Worm (Caenorhabditis elegans) whole organism, L3 larva: Measurements from ENCODE around the gene sbt-1.

Experiments used
- R02D3.7 ChIP-seq: fragments of 150-350 bp; optimal IDR thresholded peaks from 2 replicates; lab custom pipeline; 2014; ENCODE audit warnings: missing biosample characterization, missing genetic modification characterization
- aly-2 ChIP-seq: fragments of 150-350 bp; optimal IDR thresholded peaks from 2 replicates; lab custom pipeline; 2014; ENCODE audit warnings: missing biosample characterization, missing genetic modification characterization
- ama-1 ChIP-seq: fragments of 150-350 bp; optimal IDR thresholded peaks from 2 replicates; lab custom pipeline; 2018
- ceh-28 ChIP-seq: fragments of 150-350 bp; optimal IDR thresholded peaks from 2 replicates; lab custom pipeline; 2014; ENCODE audit warnings: missing biosample characterization, missing genetic modification reagents, missing genetic modification characterization
- ceh-82 ChIP-seq: fragments of 150-350 bp; optimal IDR thresholded peaks from 2 replicates; lab custom pipeline; 2014; ENCODE audit warnings: missing biosample characterization, missing genetic modification characterization
- ceh-9 ChIP-seq: sonication (generic microtip); optimal IDR thresholded peaks from 2 replicates; lab custom pipeline; 2018; ENCODE audit warnings: missing biosample characterization, missing genetic modification characterization
- daf-12 ChIP-seq: fragments of 150-350 bp; optimal IDR thresholded peaks from 2 replicates; lab custom pipeline; 2014; ENCODE audit warnings: missing biosample characterization, missing genetic modification reagents, missing genetic modification characterization
- egl-27 ChIP-seq: sonication (generic microtip); optimal IDR thresholded peaks from 4 replicates; lab custom pipeline; 2017; ENCODE audit warnings: missing biosample characterization, missing genetic modification reagents, missing genetic modification characterization
- elt-1 ChIP-seq: fragments of 150-350 bp; optimal IDR thresholded peaks from 2 replicates; lab custom pipeline; 2014; ENCODE audit warnings: missing biosample characterization, missing genetic modification characterization
- elt-2 ChIP-seq: sonication (generic microtip); optimal IDR thresholded peaks from 2 replicates; lab custom pipeline; 2016; ENCODE audit warnings: missing genetic modification reagents, mild to moderate bottlenecking, missing genetic modification characterization, missing compliant biosample characterization
- eor-1 ChIP-seq, 2 experiments: fragments of 150-350 bp; optimal IDR thresholded peaks; 2 replicates each; lab custom pipeline; 2014 to 2018; ENCODE audit warnings: missing biosample characterization in 2 of 2, missing genetic modification characterization in 2 of 2
- fkh-10 ChIP-seq: sonication (generic microtip); optimal IDR thresholded peaks from 2 replicates; lab custom pipeline; 2017; ENCODE audit warnings: missing biosample characterization, missing genetic modification reagents, missing genetic modification characterization
- fos-1 ChIP-seq: fragments of 150-350 bp; optimal IDR thresholded peaks from 2 replicates; lab custom pipeline; 2014; ENCODE audit warnings: missing biosample characterization, missing genetic modification characterization
- hmg-11 ChIP-seq: sonication (generic microtip); optimal IDR thresholded peaks from 2 replicates; lab custom pipeline; 2016; ENCODE audit warnings: missing genetic modification characterization, missing compliant biosample characterization
- jun-1 ChIP-seq: fragments of 150-350 bp; optimal IDR thresholded peaks from 2 replicates; lab custom pipeline; 2014; ENCODE audit warnings: missing biosample characterization, missing genetic modification reagents, missing genetic modification characterization
- lin-15B ChIP-seq: fragments of 150-350 bp; optimal IDR thresholded peaks from 2 replicates; lab custom pipeline; 2014; ENCODE audit warnings: missing biosample characterization, missing genetic modification characterization
- lin-39 ChIP-seq: fragments of 150-350 bp; optimal IDR thresholded peaks from 2 replicates; lab custom pipeline; 2018; ENCODE audit warnings: missing biosample characterization, missing genetic modification reagents, missing genetic modification characterization
- lsy-12 ChIP-seq: sonication (generic microtip); optimal IDR thresholded peaks from 2 replicates; lab custom pipeline; 2016; ENCODE audit warnings: mild to moderate bottlenecking, missing genetic modification characterization, missing compliant biosample characterization
- mdl-1 ChIP-seq: fragments of 150-350 bp; optimal IDR thresholded peaks from 2 replicates; lab custom pipeline; 2014; ENCODE audit warnings: missing biosample characterization, missing genetic modification characterization
- mml-1 ChIP-seq: fragments of 150-350 bp; sonication (generic microtip); optimal IDR thresholded peaks from 3 replicates; lab custom pipeline; 2014; ENCODE audit warnings: missing biosample characterization, missing genetic modification characterization
- nfya-1 ChIP-seq: sonication (generic microtip); optimal IDR thresholded peaks from 2 replicates; lab custom pipeline; 2017; ENCODE audit warnings: missing genetic modification characterization, mild to moderate bottlenecking, missing compliant biosample characterization, antibody characterized with exemption, moderate library complexity; ENCODE audit not compliant: insufficient read depth
- nhr-11 ChIP-seq: fragments of 150-350 bp; optimal IDR thresholded peaks from 2 replicates; lab custom pipeline; 2014; ENCODE audit warnings: missing biosample characterization, missing genetic modification characterization
- nhr-12 ChIP-seq: fragments of 150-350 bp; optimal IDR thresholded peaks from 2 replicates; lab custom pipeline; 2014; ENCODE audit warnings: missing biosample characterization, missing genetic modification characterization
- nhr-23 ChIP-seq: fragments of 150-350 bp; optimal IDR thresholded peaks from 2 replicates; lab custom pipeline; 2014; ENCODE audit warnings: missing biosample characterization, missing genetic modification reagents, missing genetic modification characterization
- nhr-237 ChIP-seq: fragments of 150-350 bp; optimal IDR thresholded peaks from 2 replicates; lab custom pipeline; 2014; ENCODE audit warnings: missing biosample characterization, missing genetic modification characterization
- nhr-28 ChIP-seq: fragments of 150-350 bp; optimal IDR thresholded peaks from 2 replicates; lab custom pipeline; 2014; ENCODE audit warnings: missing biosample characterization, missing genetic modification characterization
- nhr-43 ChIP-seq: sonication (generic microtip); optimal IDR thresholded peaks from 2 replicates; lab custom pipeline; 2016; ENCODE audit warnings: mild to moderate bottlenecking, missing genetic modification characterization, missing compliant biosample characterization; ENCODE audit not compliant: poor library complexity, severe bottlenecking
- nhr-67 ChIP-seq: fragments of 150-350 bp; optimal IDR thresholded peaks from 2 replicates; lab custom pipeline; 2014; ENCODE audit warnings: missing biosample characterization, missing genetic modification characterization
- nhr-76 ChIP-seq: fragments of 150-350 bp; sonication (generic microtip); optimal IDR thresholded peaks from 5 replicates; lab custom pipeline; 2014; ENCODE audit warnings: missing biosample characterization, missing genetic modification characterization
- nhr-77 ChIP-seq: fragments of 150-350 bp; optimal IDR thresholded peaks from 2 replicates; lab custom pipeline; 2014; ENCODE audit warnings: missing biosample characterization, missing genetic modification characterization
- pha-4 ChIP-seq: fragments of 150-350 bp; optimal IDR thresholded peaks from 2 replicates; lab custom pipeline; 2014; ENCODE audit warnings: missing biosample characterization, missing genetic modification reagents, missing genetic modification characterization
- pqm-1 ChIP-seq: fragments of 150-350 bp; optimal IDR thresholded peaks from 2 replicates; lab custom pipeline; 2017; ENCODE audit warnings: missing biosample characterization, missing genetic modification characterization, inconsistent platforms
- sea-2 ChIP-seq: fragments of 150-350 bp; sonication (generic microtip); optimal IDR thresholded peaks from 4 replicates; lab custom pipeline; 2014; ENCODE audit warnings: missing biosample characterization, missing genetic modification reagents, missing genetic modification characterization
- skn-1 ChIP-seq: fragments of 150-350 bp; optimal IDR thresholded peaks from 2 replicates; lab custom pipeline; 2014; ENCODE audit warnings: missing biosample characterization, missing genetic modification characterization
- snpc-4 ChIP-seq: fragments of 150-350 bp; optimal IDR thresholded peaks from 2 replicates; lab custom pipeline; 2014; ENCODE audit warnings: missing biosample characterization, missing genetic modification characterization
- tbx-2 ChIP-seq: sonication (generic microtip); optimal IDR thresholded peaks from 2 replicates; lab custom pipeline; 2016; ENCODE audit warnings: mild to moderate bottlenecking, missing genetic modification characterization, missing compliant biosample characterization
- unc-39 ChIP-seq: sonication (generic microtip); optimal IDR thresholded peaks from 4 replicates; lab custom pipeline; 2017; ENCODE audit warnings: missing biosample characterization, missing genetic modification characterization
- unc-62 ChIP-seq: fragments of 150-350 bp; sonication (generic microtip); optimal IDR thresholded peaks from 4 replicates; lab custom pipeline; 2014; ENCODE audit warnings: missing biosample characterization, missing genetic modification reagents, missing genetic modification characterization
- zag-1 ChIP-seq: fragments of 150-350 bp; optimal IDR thresholded peaks from 2 replicates; lab custom pipeline; 2014; ENCODE audit warnings: missing biosample characterization, missing genetic modification characterization
- ztf-11 ChIP-seq: fragments of 150-350 bp; optimal IDR thresholded peaks from 2 replicates; lab custom pipeline; 2014; ENCODE audit warnings: missing biosample characterization, missing genetic modification characterization

sbt-1 gene

DNA sequence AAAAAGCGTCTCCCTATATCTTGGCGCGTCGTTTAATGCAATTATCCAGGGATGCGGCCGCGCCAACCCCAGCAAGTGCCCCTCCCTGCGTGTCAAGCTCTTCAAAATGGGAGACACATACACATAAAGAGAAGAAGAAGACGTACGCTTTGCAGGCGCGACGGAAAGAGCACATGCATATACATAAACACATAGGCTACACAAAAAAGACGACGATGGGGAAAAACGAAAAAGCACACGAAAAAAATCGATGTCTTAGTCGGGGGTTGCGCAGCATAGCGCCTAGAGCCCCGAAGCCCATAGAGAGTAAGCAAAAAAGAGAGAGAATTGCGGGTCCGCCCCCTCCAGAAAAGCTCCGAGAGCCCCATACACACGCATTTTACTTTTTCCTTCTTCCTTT, 39.6 kb downstream of the sbt-1 start, which contains the start of gene tpan-1:
Gene tpan-1 (plus strand): TSS at position 398 of the 400 bp plus-strand sequence.
- TF ChIP-seq hmg-11 (tag; lab: Kevin White, UChicago) (peak; percentile 29), tbx-2 (tag; lab: Kevin White, UChicago) (no peak), skn-1 (tag; lab: Kevin White, UChicago) (peak; percentile 6), fkh-10 (GFP tag; lab: Kevin White, UChicago) (peak; percentile 89), mdl-1 (peak; percentile 19), aly-2 (tag; lab: Kevin White, UChicago) (no peak), snpc-4 (tag; lab: Kevin White, UChicago) (peak; percentile 38), lin-39 (peak; percentile 79), ceh-28 (tag; lab: Kevin White, UChicago) (peak; percentile 1), nfya-1 (tag; lab: Kevin White, UChicago) (peak; percentile 76)

DNA sequence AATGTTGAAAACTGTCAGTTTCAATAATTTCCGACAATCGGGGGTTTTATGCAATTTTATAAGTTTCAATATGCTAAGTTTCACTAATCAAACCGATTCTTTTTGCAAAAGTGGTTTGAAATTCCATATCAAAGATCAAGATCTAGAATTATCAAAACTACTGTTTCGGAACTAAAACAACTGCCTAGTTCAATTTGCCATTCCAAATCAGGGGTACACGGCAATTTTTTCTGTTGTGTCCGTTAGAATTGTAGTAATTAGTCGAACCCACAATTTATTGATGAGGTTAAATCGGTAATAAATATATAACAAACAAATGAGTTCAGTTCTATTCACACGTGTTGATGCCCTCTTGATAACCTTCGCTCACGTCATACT, 42.8 kb downstream of the sbt-1 start:
- no peak for TF ChIP-seq unc-39
- TF ChIP-seq zag-1 (tag; lab: Kevin White, UChicago), result no peak
- no peak for TF ChIP-seq mml-1 (tag; lab: Kevin White, UChicago)
- TF ChIP-seq aly-2 (tag; lab: Kevin White, UChicago), result no peak
- TF ChIP-seq pqm-1 (tag; lab: Kevin White, UChicago), result no peak

DNA sequence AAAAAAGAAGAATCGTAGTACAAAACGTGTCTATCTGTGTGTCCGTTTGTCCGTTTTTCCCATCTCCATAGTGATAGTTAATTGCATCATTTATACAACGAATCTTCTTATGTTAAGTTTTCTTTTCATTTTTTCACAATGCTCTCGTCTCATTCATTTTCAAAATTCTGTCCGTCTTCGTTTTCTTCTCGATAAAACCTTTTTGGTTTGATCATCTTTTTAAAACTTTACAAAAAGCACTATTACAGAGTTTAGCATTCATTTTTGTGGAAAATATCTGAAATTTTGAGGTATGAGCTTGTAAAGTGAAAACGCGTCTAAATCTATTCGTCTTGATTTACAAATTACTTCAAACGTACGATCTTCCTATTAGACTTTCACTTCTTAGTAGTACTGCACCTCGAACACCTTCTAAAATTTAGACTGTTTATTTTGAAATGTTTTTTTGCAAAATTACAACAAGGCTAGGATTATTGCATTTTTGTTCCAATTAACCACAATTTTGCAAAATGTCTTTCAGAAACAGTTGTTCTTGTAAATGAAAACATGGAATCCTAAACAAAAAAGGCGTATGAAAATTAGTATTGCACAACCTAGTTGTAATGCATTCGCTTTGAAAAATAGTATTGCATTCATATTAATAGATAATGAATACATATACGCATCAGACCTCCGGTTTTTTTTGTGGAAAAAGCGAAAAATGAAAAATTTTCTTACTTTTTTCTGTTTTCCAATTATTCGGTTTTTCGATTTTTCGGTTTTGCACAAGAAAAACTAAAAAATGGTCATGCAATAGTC, 43.4 kb downstream of the sbt-1 start:
- TF ChIP-seq egl-27, result no peak
- peak; percentile 29 for TF ChIP-seq elt-2 (tag; lab: Kevin White, UChicago)
- TF ChIP-seq aly-2 (tag; lab: Kevin White, UChicago), result peak; percentile 53
- peak; percentile 37 for TF ChIP-seq ceh-28 (tag; lab: Kevin White, UChicago)
- peak; percentile 1 for TF ChIP-seq ama-1 (lab: Kevin White, UChicago)
- TF ChIP-seq, all 47 proteins: peak for 4

DNA sequence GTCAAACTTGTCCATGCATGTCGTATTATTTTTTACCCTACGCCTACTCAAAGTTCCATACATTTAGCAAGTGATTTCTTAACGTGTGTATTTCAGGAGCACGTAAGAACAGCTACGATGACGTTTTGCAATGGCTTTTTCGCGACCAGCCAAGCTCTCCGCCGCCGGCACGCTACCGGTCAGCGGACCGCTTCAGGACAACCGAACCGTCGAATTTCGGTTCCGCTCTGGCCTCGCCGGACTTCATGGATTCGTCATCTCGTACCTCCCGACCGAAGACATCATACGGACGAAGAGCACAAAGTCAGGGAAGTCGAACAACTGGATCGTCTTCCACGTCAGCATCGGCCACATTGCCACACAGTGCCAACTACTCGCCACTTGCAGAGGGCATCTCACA, 45.0 kb downstream of the sbt-1 start:
- TF ChIP-seq mml-1 (tag; lab: Kevin White, UChicago), result no peak
- TF ChIP-seq tbx-2 (tag; lab: Kevin White, UChicago), result no peak
- TF ChIP-seq lsy-12 (tag; lab: Kevin White, UChicago), result no peak
- no peak for TF ChIP-seq nhr-28 (tag; lab: Kevin White, UChicago)
- TF ChIP-seq nhr-67 (tag; lab: Kevin White, UChicago), result no peak
- no peak for TF ChIP-seq mdl-1
- no peak for TF ChIP-seq nhr-237 (tag; lab: Kevin White, UChicago)
- no peak for TF ChIP-seq nhr-12 (tag; lab: Kevin White, UChicago)
- TF ChIP-seq daf-12, result no peak
- no peak for TF ChIP-seq jun-1 (tag; lab: Kevin White, UChicago)
- no peak for TF ChIP-seq fos-1 (tag; lab: Kevin White, UChicago)
- TF ChIP-seq lin-39, result no peak
- TF ChIP-seq ceh-9 (tag; lab: Kevin White, UChicago), result no peak
- TF ChIP-seq unc-62, result no peak
- no peak for TF ChIP-seq elt-2 (tag; lab: Kevin White, UChicago)
- TF ChIP-seq pha-4 (tag; lab: Kevin White, UChicago), result no peak

DNA sequence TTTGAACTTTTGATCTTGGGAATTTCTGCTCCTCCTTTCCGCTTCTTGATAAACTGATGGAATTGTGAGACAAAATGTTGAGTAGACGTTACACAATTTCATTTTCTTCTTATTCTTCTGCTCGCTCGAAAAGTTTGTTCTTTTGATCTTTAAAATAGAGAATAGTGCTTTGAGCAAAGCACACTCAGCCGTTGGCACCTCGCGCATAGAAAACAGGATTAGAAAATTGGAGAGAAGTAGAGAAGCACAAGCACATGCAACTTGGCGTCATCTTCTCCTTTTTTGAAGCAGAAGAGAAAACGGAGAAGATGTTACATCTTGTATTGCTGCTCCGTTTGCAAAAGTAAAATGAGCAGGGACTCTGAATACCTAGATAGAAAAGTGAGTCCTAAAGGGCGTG, 46.5 kb downstream of the sbt-1 start:
- TF ChIP-seq aly-2 (tag; lab: Kevin White, UChicago) (no peak), ama-1 (lab: Kevin White, UChicago) (peak; percentile 86), fos-1 (tag; lab: Kevin White, UChicago) (no peak), skn-1 (tag; lab: Kevin White, UChicago) (no peak), snpc-4 (tag; lab: Kevin White, UChicago) (no peak), nhr-77 (no peak), elt-1 (tag; lab: Kevin White, UChicago) (no peak), nhr-23 (tag; lab: Kevin White, UChicago) (no peak), lin-15B (tag; lab: Kevin White, UChicago) (peak; percentile 33), nhr-11 (tag; lab: Kevin White, UChicago) (no peak), pha-4 (tag; lab: Kevin White, UChicago) (no peak), egl-27 (no peak), lin-39 (peak; percentile 33), pqm-1 (tag; lab: Kevin White, UChicago) (no peak), daf-12 (no peak), nfya-1 (tag; lab: Kevin White, UChicago) (peak; percentile 87), ceh-28 (tag; lab: Kevin White, UChicago) (peak; percentile 3), nhr-12 (tag; lab: Kevin White, UChicago) (no peak), nhr-28 (tag; lab: Kevin White, UChicago) (no peak), ceh-9 (tag; lab: Kevin White, UChicago) (no peak), eor-1 (tag; optimal IDR thresholded peaks at IDR 0.05; lab: Kevin White, UChicago) (no peak), fkh-10 (GFP tag; lab: Kevin White, UChicago) (peak; percentile 98), mdl-1 (peak; percentile 24), nhr-43 (tag; lab: Kevin White, UChicago) (no peak), sea-2 (GFP tag; lab: Kevin White, UChicago) (no peak), ceh-82 (tag; lab: Kevin White, UChicago) (no peak), nhr-76 (tag; lab: Kevin White, UChicago) (no peak), R02D3.7 (tag; lab: Kevin White, UChicago) (no peak), tbx-2 (tag; lab: Kevin White, UChicago) (no peak), ztf-11 (tag; lab: Kevin White, UChicago) (no peak), unc-39 (no peak)
